Worm (Caenorhabditis elegans) whole organism, mixed stage, embryonic: ENCODE measurements around the gene atg-2.

Source experiments
- bed-3 ChIP-seq: fragments of 200-800 bp; sonication (Bioruptor generic); optimal IDR thresholded peaks from 3 replicates; lab custom pipeline; 2018; ENCODE audit warnings: mild to moderate bottlenecking, missing genetic modification characterization, moderate library complexity, missing compliant biosample characterization
- blmp-1 ChIP-seq: fragments of 150-350 bp; optimal IDR thresholded peaks from 2 replicates; lab custom pipeline; 2014; ENCODE audit warnings: missing biosample characterization, missing genetic modification characterization
- ceh-43 ChIP-seq: fragments of 200-800 bp; sonication (Bioruptor generic); optimal IDR thresholded peaks from 2 replicates; lab custom pipeline; 2018; ENCODE audit warnings: mild to moderate bottlenecking, missing genetic modification characterization, moderate library complexity, missing compliant biosample characterization
- elt-1 ChIP-seq: sonication (generic microtip); optimal IDR thresholded peaks from 2 replicates; lab custom pipeline; 2017; ENCODE audit warnings: missing genetic modification characterization, mild to moderate bottlenecking, missing compliant biosample characterization, antibody characterized with exemption, moderate library complexity, borderline replicate concordance; ENCODE audit not compliant: insufficient read depth
- elt-3 ChIP-seq: fragments of 150-350 bp; optimal IDR thresholded peaks from 2 replicates; lab custom pipeline; 2014; ENCODE audit warnings: missing biosample characterization, missing genetic modification characterization
- ham-2 ChIP-seq: fragments of 200-800 bp; sonication (Bioruptor generic); optimal IDR thresholded peaks from 2 replicates; lab custom pipeline; 2018; ENCODE audit warnings: mild to moderate bottlenecking, missing genetic modification characterization, missing compliant biosample characterization
- lsy-2 ChIP-seq: fragments of 150-350 bp; optimal IDR thresholded peaks from 2 replicates; lab custom pipeline; 2014; ENCODE audit warnings: missing biosample characterization, missing genetic modification characterization
- mab-5 ChIP-seq: fragments of 150-350 bp; optimal IDR thresholded peaks from 2 replicates; lab custom pipeline; 2014; ENCODE audit warnings: missing biosample characterization, missing genetic modification characterization
- mls-2 ChIP-seq: sonication (generic microtip); optimal IDR thresholded peaks from 2 replicates; lab custom pipeline; 2016; ENCODE audit warnings: mild to moderate bottlenecking, missing genetic modification characterization, moderate library complexity, missing compliant biosample characterization
- nhr-76 ChIP-seq: sonication (generic microtip); optimal IDR thresholded peaks from 2 replicates; lab custom pipeline; 2017; ENCODE audit warnings: missing biosample characterization, missing genetic modification characterization
- pha-4 ChIP-seq: fragments of 150-350 bp; optimal IDR thresholded peaks from 2 replicates; lab custom pipeline; 2018; ENCODE audit warnings: missing biosample characterization, missing genetic modification reagents, missing genetic modification characterization
- snpc-4 ChIP-seq: fragments of 150-350 bp; optimal IDR thresholded peaks from 2 replicates; lab custom pipeline; 2014; ENCODE audit warnings: missing biosample characterization, missing genetic modification characterization
- unc-39 ChIP-seq: fragments of 150-350 bp; optimal IDR thresholded peaks from 2 replicates; lab custom pipeline; 2014; ENCODE audit warnings: missing biosample characterization, missing genetic modification characterization
- unc-62 ChIP-seq: fragments of 150-350 bp; optimal IDR thresholded peaks from 2 replicates; lab custom pipeline; 2014; ENCODE audit warnings: missing biosample characterization, missing genetic modification reagents, missing genetic modification characterization

DNA sequence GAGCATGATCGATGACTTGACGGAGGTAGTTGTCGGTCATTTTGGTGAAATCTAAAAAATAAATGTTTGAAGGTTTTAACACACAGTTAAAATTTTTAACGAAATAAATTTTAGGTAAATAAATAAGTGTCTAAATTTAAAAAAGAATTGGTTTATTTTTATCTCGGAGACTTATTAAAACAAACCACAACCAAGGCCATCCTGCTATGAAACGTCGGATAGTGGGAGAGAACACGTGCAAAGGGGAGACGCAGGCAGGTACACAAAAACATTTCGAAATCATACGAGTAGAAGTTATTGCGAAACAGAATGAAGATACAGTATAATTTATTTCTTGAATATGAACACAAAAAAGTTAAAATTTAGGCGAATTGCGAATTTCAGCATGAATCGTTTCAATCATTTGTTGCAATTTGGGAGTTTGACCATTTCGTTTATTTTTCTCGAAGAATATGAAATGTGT, 29.5 kb downstream of the atg-2 start, which contains the start of gene F41B4.3:
- no peak for TF ChIP-seq mab-5 (tag; lab: Kevin White, UChicago)
- TF ChIP-seq nhr-76, result no peak
- no peak for TF ChIP-seq mls-2 (tag; lab: Kevin White, UChicago)
- no peak for TF ChIP-seq bed-3 (GFP tag; lab: Kevin White, UChicago)
- no peak for TF ChIP-seq snpc-4 (tag; lab: Kevin White, UChicago)
- no peak for TF ChIP-seq elt-1
- TF ChIP-seq elt-3, result no peak
- no peak for TF ChIP-seq ham-2 (GFP tag; lab: Kevin White, UChicago)
- no peak for TF ChIP-seq ceh-43
- no peak for TF ChIP-seq unc-62 (GFP tag; lab: Kevin White, UChicago)
- TF ChIP-seq blmp-1 (tag; lab: Kevin White, UChicago), result no peak
- TF ChIP-seq unc-39 (tag; lab: Kevin White, UChicago), result no peak
- no peak for TF ChIP-seq lsy-2 (tag; lab: Kevin White, UChicago)
- TF ChIP-seq pha-4 (tag; lab: Kevin White, UChicago), result no peak
